Worm (Caenorhabditis elegans): ENCODE results near the gene pccb-1.

- TF ChIP-seq him-1 (tag; optimal IDR thresholded peaks at IDR 0.05) (no peak), W03F9.2 (tag; optimal IDR thresholded peaks at IDR 0.05) (no peak)
Measured at ce11 chrX:3047224-3047623, 42.1 kb upstream of the pccb-1 start.
